Fruit fly (Drosophila melanogaster) whole organism, embryonic: ENCODE data around the gene loaf.

Source experiments
- Asciz ChIP-seq: fragments of 200-800 bp; sonication (Bioruptor generic); optimal IDR thresholded peaks from 2 replicates; lab custom pipeline; 2017; ENCODE audit warnings: missing biosample characterization, mild to moderate bottlenecking, missing genetic modification characterization, missing genetic modification reagents
- BEAF-32 ChIP-seq: fragments of 200-800 bp; sonication (Bioruptor generic); optimal IDR thresholded peaks from 3 replicates; lab custom pipeline; 2017; ENCODE audit warnings: missing biosample characterization, missing genetic modification characterization, mild to moderate bottlenecking, moderate library complexity, missing genetic modification reagents
- CG10147 ChIP-seq: fragments of 200-800 bp; sonication (Bioruptor generic); optimal IDR thresholded peaks from 2 replicates; lab custom pipeline; 2019; ENCODE audit warnings: missing biosample characterization, mild to moderate bottlenecking, missing genetic modification characterization, moderate library complexity
- CG11093 ChIP-seq: fragments of 200-800 bp; sonication (Bioruptor generic); IDR thresholded peaks from 3 replicates; pipeline ENCODE4 v1.3.6; 2022; ENCODE audit warnings: missing biosample characterization, missing genetic modification characterization
- CG12071 ChIP-seq: fragments of 200-800 bp; sonication (Bioruptor generic); optimal IDR thresholded peaks from 3 replicates; lab custom pipeline; 2018; ENCODE audit warnings: missing biosample characterization, mild to moderate bottlenecking, missing genetic modification characterization
- CG12659 ChIP-seq: fragments of 200-800 bp; sonication (Bioruptor generic); optimal IDR thresholded peaks from 3 replicates; lab custom pipeline; 2017; ENCODE audit warnings: mild to moderate bottlenecking, missing biosample characterization, missing genetic modification reagents, missing genetic modification characterization
- CG13894 ChIP-seq: fragments of 200-800 bp; sonication (Bioruptor generic); optimal IDR thresholded peaks from 3 replicates; lab custom pipeline; 2018; ENCODE audit warnings: missing biosample characterization, mild to moderate bottlenecking, missing genetic modification characterization, moderate library complexity
- CG14014 ChIP-seq: fragments of 200-800 bp; sonication (Bioruptor generic); IDR thresholded peaks from 2 replicates; pipeline ENCODE4 v1.3.6; 2022; ENCODE audit warnings: missing biosample characterization, missing genetic modification characterization
- CG1529 ChIP-seq: fragments of 200-800 bp; sonication (Bioruptor generic); optimal IDR thresholded peaks from 3 replicates; lab custom pipeline; 2018; ENCODE audit warnings: missing biosample characterization, missing genetic modification characterization
- CG17912 ChIP-seq: fragments of 200-800 bp; sonication (Bioruptor generic); optimal IDR thresholded peaks from 2 replicates; lab custom pipeline; 2018; ENCODE audit warnings: missing biosample characterization, mild to moderate bottlenecking, missing genetic modification characterization
- CG2875 ChIP-seq: fragments of 200-800 bp; sonication (Bioruptor generic); optimal IDR thresholded peaks from 2 replicates; lab custom pipeline; 2017; ENCODE audit warnings: missing biosample characterization, mild to moderate bottlenecking, missing genetic modification characterization, missing genetic modification reagents
- CG33213 ChIP-seq: fragments of 200-800 bp; sonication (Bioruptor generic); optimal IDR thresholded peaks from 3 replicates; lab custom pipeline; 2016; ENCODE audit warnings: missing biosample characterization, missing genetic modification characterization
- CG33557 ChIP-seq: fragments of 200-800 bp; sonication (Bioruptor generic); optimal IDR thresholded peaks from 2 replicates; lab custom pipeline; 2019; ENCODE audit warnings: missing biosample characterization, mild to moderate bottlenecking, missing genetic modification characterization, moderate library complexity
- CG4360 ChIP-seq: fragments of 200-800 bp; sonication (Bioruptor generic); IDR thresholded peaks from 2 replicates; pipeline ENCODE4 v1.3.6; 2022; ENCODE audit warnings: missing biosample characterization, missing genetic modification characterization
- CG6175 ChIP-seq: fragments of 200-800 bp; sonication (Bioruptor generic); IDR thresholded peaks from 3 replicates; pipeline ENCODE4 v1.3.6; 2022; ENCODE audit warnings: missing biosample characterization, missing genetic modification characterization
- CG6765 ChIP-seq: fragments of 200-800 bp; sonication (Bioruptor generic); optimal IDR thresholded peaks from 3 replicates; lab custom pipeline; 2017; ENCODE audit warnings: missing biosample characterization, mild to moderate bottlenecking, missing genetic modification characterization
- CG7745 ChIP-seq: fragments of 200-800 bp; sonication (Bioruptor generic); optimal IDR thresholded peaks from 2 replicates; lab custom pipeline; 2018; ENCODE audit warnings: missing biosample characterization, mild to moderate bottlenecking, missing genetic modification characterization, moderate library complexity
- Dip3 ChIP-seq: fragments of 200-800 bp; sonication (Bioruptor generic); optimal IDR thresholded peaks from 3 replicates; lab custom pipeline; 2016; ENCODE audit warnings: missing biosample characterization, missing genetic modification characterization
- Hr39 ChIP-seq: fragments of >200 bp; optimal IDR thresholded peaks from 2 replicates; lab custom pipeline; 2017
- MBD-R2 ChIP-seq: fragments of 200-800 bp; sonication (Bioruptor generic); IDR thresholded peaks from 2 replicates; pipeline ENCODE4 v1.3.6; 2022; ENCODE audit warnings: missing biosample characterization, missing genetic modification characterization
- Nf-YA ChIP-seq: fragments of 200-800 bp; sonication (Bioruptor generic); IDR thresholded peaks from 2 replicates; pipeline ENCODE4 v1.3.6; 2022; ENCODE audit warnings: missing biosample characterization, missing genetic modification characterization
- Vsx1 ChIP-seq: fragments of 200-800 bp; sonication (Bioruptor generic); optimal IDR thresholded peaks from 2 replicates; lab custom pipeline; 2017; ENCODE audit warnings: missing biosample characterization, mild to moderate bottlenecking, missing genetic modification characterization, missing genetic modification reagents
- al ChIP-seq: fragments of 200-800 bp; sonication (Bioruptor generic); IDR thresholded peaks from 2 replicates; pipeline ENCODE4 v1.3.6; 2022; ENCODE audit warnings: missing biosample characterization, missing genetic modification characterization
- aop ChIP-seq: fragments of 200-800 bp; sonication (Bioruptor generic); IDR thresholded peaks from 2 replicates; pipeline ENCODE4 v1.3.6; 2022; ENCODE audit warnings: missing biosample characterization, missing genetic modification characterization
- bab2 ChIP-seq: fragments of 200-800 bp; sonication (Bioruptor generic); optimal IDR thresholded peaks from 2 replicates; lab custom pipeline; 2016; ENCODE audit warnings: missing biosample characterization, missing genetic modification characterization
- br ChIP-seq: fragments of >200 bp; optimal IDR thresholded peaks from 2 replicates; lab custom pipeline; 2017
- bsh ChIP-seq, 2 experiments: fragments of 200-800 bp; sonication (Bioruptor generic); optimal IDR thresholded peaks; 2 replicates each; lab custom pipeline; 2017 to 2018; ENCODE audit warnings: mild to moderate bottlenecking in 2 of 2, missing biosample characterization in 2 of 2, missing genetic modification characterization in 2 of 2, moderate library complexity in 1 of 2
- cad ChIP-seq: fragments of >200 bp; optimal IDR thresholded peaks from 2 replicates; lab custom pipeline; 2017; ENCODE audit warnings: missing biosample characterization, missing genetic modification characterization
- crc ChIP-seq: fragments of 200-800 bp; sonication (Bioruptor generic); optimal IDR thresholded peaks from 2 replicates; lab custom pipeline; 2016; ENCODE audit warnings: missing biosample characterization, missing genetic modification characterization
- dm ChIP-seq: fragments of 200-800 bp; sonication (Bioruptor generic); optimal IDR thresholded peaks from 3 replicates; lab custom pipeline; 2016; ENCODE audit warnings: missing biosample characterization, missing genetic modification characterization
- dysf ChIP-seq: fragments of 200-800 bp; sonication (Bioruptor generic); IDR thresholded peaks from 3 replicates; pipeline ENCODE4 v1.3.6; 2022; ENCODE audit warnings: missing biosample characterization, missing genetic modification characterization
- gcm2 ChIP-seq: fragments of 200-800 bp; sonication (Bioruptor generic); optimal IDR thresholded peaks from 2 replicates; lab custom pipeline; 2016; ENCODE audit warnings: missing biosample characterization, missing genetic modification characterization
- ham ChIP-seq: fragments of 200-800 bp; sonication (Bioruptor generic); IDR thresholded peaks from 2 replicates; pipeline ENCODE4 v1.3.6; 2022; ENCODE audit warnings: missing biosample characterization, missing genetic modification characterization
- jigr1 ChIP-seq: fragments of 200-800 bp; sonication (Bioruptor generic); IDR thresholded peaks from 3 replicates; pipeline ENCODE4 v1.3.6; 2022; ENCODE audit warnings: missing biosample characterization, missing genetic modification characterization
- jumu ChIP-seq: fragments of 200-800 bp; sonication (Bioruptor generic); optimal IDR thresholded peaks from 3 replicates; lab custom pipeline; 2016; ENCODE audit warnings: missing biosample characterization, missing genetic modification characterization
- kay ChIP-seq: fragments of 200-800 bp; sonication (Bioruptor generic); optimal IDR thresholded peaks from 2 replicates; lab custom pipeline; 2016; ENCODE audit warnings: missing biosample characterization, missing genetic modification characterization
- kni ChIP-seq: fragments of 200-800 bp; sonication (Bioruptor generic); optimal IDR thresholded peaks from 3 replicates; lab custom pipeline; 2017; ENCODE audit warnings: mild to moderate bottlenecking, missing biosample characterization, missing genetic modification reagents, missing genetic modification characterization
- mld ChIP-seq: fragments of 200-800 bp; sonication (Bioruptor generic); IDR thresholded peaks from 3 replicates; pipeline ENCODE4 v1.3.6; 2022; ENCODE audit warnings: missing biosample characterization, missing genetic modification characterization; ENCODE audit not compliant: partially characterized antibody
- nerfin-2 ChIP-seq: fragments of 200-800 bp; sonication (Bioruptor generic); IDR thresholded peaks from 2 replicates; pipeline ENCODE4 v1.3.6; 2022; ENCODE audit warnings: missing biosample characterization, missing genetic modification characterization; ENCODE audit not compliant: partially characterized antibody
- odd ChIP-seq: fragments of 200-800 bp; sonication (Bioruptor generic); optimal IDR thresholded peaks from 2 replicates; lab custom pipeline; 2017; ENCODE audit warnings: missing biosample characterization, mild to moderate bottlenecking, missing genetic modification characterization
- pho ChIP-seq: fragments of 200-800 bp; sonication (Bioruptor generic); optimal IDR thresholded peaks from 2 replicates; lab custom pipeline; 2016; ENCODE audit warnings: missing biosample characterization, missing genetic modification characterization
- pzg ChIP-seq: fragments of 200-800 bp; sonication (Bioruptor generic); optimal IDR thresholded peaks from 3 replicates; lab custom pipeline; 2018; ENCODE audit warnings: missing biosample characterization, mild to moderate bottlenecking, missing genetic modification characterization, moderate library complexity
- ranshi ChIP-seq: fragments of 200-800 bp; sonication (Bioruptor generic); IDR thresholded peaks from 2 replicates; pipeline ENCODE4 v1.3.6; 2022; ENCODE audit warnings: missing biosample characterization, missing genetic modification characterization
- repo ChIP-seq: fragments of 200-800 bp; sonication (Bioruptor generic); optimal IDR thresholded peaks from 2 replicates; lab custom pipeline; 2016; ENCODE audit warnings: missing biosample characterization, missing genetic modification characterization
- run ChIP-seq: fragments of 200-800 bp; sonication (Bioruptor generic); optimal IDR thresholded peaks from 3 replicates; lab custom pipeline; 2018; ENCODE audit warnings: missing biosample characterization, mild to moderate bottlenecking, missing genetic modification characterization
- sens ChIP-seq: fragments of 200-800 bp; sonication (Bioruptor generic); peaks from one replicate; lab custom pipeline; 2016; ENCODE audit warnings: missing biosample characterization, missing genetic modification characterization
- sens-2 ChIP-seq: fragments of 200-800 bp; sonication (Bioruptor generic); IDR thresholded peaks from 2 replicates; pipeline ENCODE4 v1.3.6; 2022; ENCODE audit warnings: missing biosample characterization, missing genetic modification characterization
- shn ChIP-seq: fragments of 200-800 bp; sonication (Bioruptor generic); optimal IDR thresholded peaks from 3 replicates; lab custom pipeline; 2016; ENCODE audit warnings: missing biosample characterization, missing genetic modification characterization
- wdn ChIP-seq: fragments of 200-800 bp; sonication (Bioruptor generic); IDR thresholded peaks from 2 replicates; pipeline ENCODE4 v1.3.6; 2022; ENCODE audit warnings: missing biosample characterization, missing genetic modification characterization
- wek ChIP-seq: fragments of 200-800 bp; sonication (Bioruptor generic); optimal IDR thresholded peaks from 3 replicates; lab custom pipeline; 2018; ENCODE audit warnings: missing biosample characterization, mild to moderate bottlenecking, missing genetic modification characterization, moderate library complexity

loaf gene

dm6 chr3L:11696294-11697116 lies 69.5 kb downstream of the loaf start, which contains the start of gene Dph1 (continued):
- TF ChIP-seq BEAF-32 (GFP tag; lab: Kevin White, UChicago) (peak; percentile 30), mld (GFP tag; lab: Robert Waterston, UW) (no peak), CG2875 (peak; percentile 70), CG33213 (GFP tag; lab: Kevin White, UChicago) (peak; percentile 57), Asciz (GFP tag; lab: Kevin White, UChicago) (peak; percentile 89), nerfin-2 (GFP tag; lab: Robert Waterston, UW) (no peak), ranshi (GFP tag; lab: Robert Waterston, UW) (peak; percentile 77; the same call in 1 of the 2 replicates), dysf (peak; percentile 88), bsh (GFP tag; optimal IDR thresholded peaks at IDR 0.05; lab: Kevin White, UChicago) (peak; percentile 79 to 89), al (GFP tag; lab: Robert Waterston, UW) (peak; percentile 40; the same call in 1 of the 2 replicates), wek (GFP tag; lab: Kevin White, UChicago) (peak; percentile 54), CG10147 (GFP tag; lab: Kevin White, UChicago) (peak; percentile 46), aop (GFP tag; lab: Robert Waterston, UW) (peak; percentile 53; the same call in 1 of the 2 replicates), kay (GFP tag; lab: Kevin White, UChicago) (peak; percentile 90), br (lab: Kevin White, UChicago) (no peak), Dip3 (GFP tag; lab: Kevin White, UChicago) (peak; percentile 77), run (tag; lab: Kevin White, UChicago) (peak; percentile 8), CG12071 (GFP tag; lab: Kevin White, UChicago) (peak; percentile 91), ham (GFP tag; lab: Robert Waterston, UW) (peak; percentile 42; the same call in 1 of the 2 replicates), MBD-R2 (GFP tag; lab: Robert Waterston, UW) (peak; percentile 70), jigr1 (0 out of 3 replicates have a peak, but pooled peaks have one; percentile 69), sens-2 (no peak; the same call in 1 of the 2 replicates), CG13894 (tag; lab: Kevin White, UChicago) (peak; percentile 17), Nf-YA (peak; percentile 61), crc (GFP tag; lab: Kevin White, UChicago) (peak; percentile 90), CG11093 (GFP tag; lab: Robert Waterston, UW) (no peak; the same call in 2 of the 3 replicates), odd (GFP tag; lab: Kevin White, UChicago) (peak; percentile 76), gcm2 (GFP tag; lab: Kevin White, UChicago) (peak; percentile 79), cad (GFP tag; lab: Kevin White, UChicago) (no peak), pzg (GFP tag; lab: Kevin White, UChicago) (peak; percentile 86), CG12659 (peak; percentile 89), CG6175 (GFP tag; lab: Robert Waterston, UW) (peak; percentile 67; the same call in 2 of the 3 replicates), CG4360 (GFP tag; lab: Robert Waterston, UW) (peak; percentile 61), CG7745 (tag; lab: Kevin White, UChicago) (peak; percentile 34), CG33557 (GFP tag; lab: Kevin White, UChicago) (peak; percentile 75), CG14014 (GFP tag; lab: Robert Waterston, UW) (peak; percentile 79), Hr39 (lab: Kevin White, UChicago) (no peak), dm (GFP tag; lab: Kevin White, UChicago) (peak; percentile 88), sens (GFP tag; lab: Kevin White, UChicago) (peak; percentile 98), wdn (GFP tag; lab: Robert Waterston, UW) (peak; percentile 69), CG17912 (GFP tag; lab: Kevin White, UChicago) (no peak), jumu (peak; percentile 82), CG1529 (peak; percentile 67), pho (peak; percentile 70), bab2 (peak; percentile 93), CG6765 (GFP tag; lab: Kevin White, UChicago) (peak; percentile 16), shn (GFP tag; lab: Kevin White, UChicago) (peak; percentile 89), repo (GFP tag; lab: Kevin White, UChicago) (peak; percentile 89), kni (GFP tag; lab: Kevin White, UChicago) (peak; percentile 54), Vsx1 (GFP tag; lab: Kevin White, UChicago) (peak; percentile 73)
